Fruit fly (Drosophila melanogaster): ENCODE data around the gene CG33688.

Gene CG33688

DNA sequence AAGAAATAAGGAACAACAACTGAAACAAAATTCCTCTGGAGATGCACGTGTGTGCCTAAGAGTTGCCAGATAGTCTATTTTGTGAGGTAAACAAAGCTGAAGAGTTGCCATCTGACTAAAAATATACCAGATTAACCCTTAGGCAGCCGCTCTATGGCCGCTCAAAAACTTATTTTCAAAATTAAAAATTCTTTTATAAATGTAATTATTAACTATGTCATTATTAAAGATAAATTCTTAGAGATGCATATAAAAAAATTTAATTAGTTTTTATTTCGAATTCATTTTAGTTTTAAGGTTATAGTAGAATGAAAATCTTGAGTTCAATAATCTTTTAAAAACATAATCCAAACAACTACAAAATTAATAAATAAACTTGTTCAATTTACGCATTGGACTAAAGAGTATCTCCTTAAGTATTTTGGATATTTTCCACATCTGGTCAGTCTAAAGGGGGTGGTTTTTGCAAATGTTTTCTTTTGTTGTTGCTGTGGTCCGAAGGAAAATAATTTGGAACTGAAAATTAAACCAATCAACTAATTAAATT lies 29.7 kb downstream of the CG33688 start, which contains the start of gene Tmx3 (continued):
- TF ChIP-seq CG15011 (GFP tag; optimal IDR thresholded peaks at IDR 0.05) (peak; percentile 54), org-1 (GFP tag; optimal IDR thresholded peaks at IDR 0.05) (peak; percentile 31), CG9215 (GFP tag; IDR thresholded peaks at IDR 0.05) (peak; percentile 84), tna (GFP tag; IDR thresholded peaks at IDR 0.05; ENCODE audit: partially characterized antibody) (no peak), cato (GFP tag; optimal IDR thresholded peaks at IDR 0.05; ENCODE audit: borderline replicate concordance) (peak; percentile 73), ATbp (GFP tag; optimal IDR thresholded peaks at IDR 0.05) (peak; percentile 50), Hr3 (GFP tag; optimal IDR thresholded peaks at IDR 0.05) (peak; percentile 93), Usf (GFP tag; optimal IDR thresholded peaks at IDR 0.05) (peak; percentile 81), HLH4C (GFP tag; IDR thresholded peaks at IDR 0.05; ENCODE audit: partially characterized antibody) (no peak), CG7963 (GFP tag; IDR thresholded peaks at IDR 0.05; ENCODE audit: partially characterized antibody) (no peak), slbo (GFP tag; IDR thresholded peaks at IDR 0.05) (peak; percentile 96), luna (GFP tag; optimal IDR thresholded peaks at IDR 0.05) (no peak), CG7556 (GFP tag; optimal IDR thresholded peaks at IDR 0.05) (peak; percentile 86), knrl (GFP tag; IDR thresholded peaks at IDR 0.05; ENCODE audit: partially characterized antibody) (no peak; the same call in 2 of the 3 replicates), bowl (GFP tag; IDR thresholded peaks at IDR 0.05) (peak; percentile 58; the same call in 1 of the 2 replicates), CG11456 (GFP tag; IDR thresholded peaks at IDR 0.05) (peak; percentile 95), CG3065 (GFP tag; optimal IDR thresholded peaks at IDR 0.05) (peak; percentile 82), CG3163 (GFP tag; optimal IDR thresholded peaks at IDR 0.05) (peak; percentile 19), Vsx1 (GFP tag; optimal IDR thresholded peaks at IDR 0.05) (no peak), Ssrp (tag; optimal IDR thresholded peaks at IDR 0.05) (peak; percentile 92), pnt (GFP tag; optimal IDR thresholded peaks at IDR 0.05) (peak; percentile 55), lola (GFP tag; optimal IDR thresholded peaks at IDR 0.05) (peak in 1 of 3 experiments; percentile 91), Antp (GFP tag; optimal IDR thresholded peaks at IDR 0.05) (peak; percentile 65), CG15601 (tag; optimal IDR thresholded peaks at IDR 0.05) (no peak), CG4282 (GFP tag; optimal IDR thresholded peaks at IDR 0.05) (peak; percentile 3), Eip74EF (GFP tag; optimal IDR thresholded peaks at IDR 0.05) (no peak), otp (GFP tag; IDR thresholded peaks at IDR 0.05) (peak; percentile 91), ab (GFP tag; optimal IDR thresholded peaks at IDR 0.05) (no peak), Sox102F (GFP tag; optimal IDR thresholded peaks at IDR 0.05) (peak; percentile 92), CG13296 (GFP tag; optimal IDR thresholded peaks at IDR 0.05) (peak; percentile 34), CG14667 (GFP tag; IDR thresholded peaks at IDR 0.05) (peak; percentile 86), Tbp (GFP tag; optimal IDR thresholded peaks at IDR 0.05) (no peak), CG1832 (GFP tag; optimal IDR thresholded peaks at IDR 0.05) (no peak), ap (GFP tag; IDR thresholded peaks at IDR 0.05) (peak; percentile 90), grau (tag; optimal IDR thresholded peaks at IDR 0.05) (peak; percentile 91), Ravus (GFP tag; IDR thresholded peaks at IDR 0.05) (peak; percentile 70), sna (GFP tag; IDR thresholded peaks at IDR 0.05; ENCODE audit: partially characterized antibody) (no peak), Taf1 (GFP tag; IDR thresholded peaks at IDR 0.05) (peak; percentile 79), ewg (GFP tag; optimal IDR thresholded peaks at IDR 0.05) (peak; percentile 70), Ptx1 (GFP tag; IDR thresholded peaks at IDR 0.05) (peak; percentile 95), pita (GFP tag; optimal IDR thresholded peaks at IDR 0.05) (no peak), ind (GFP tag; optimal IDR thresholded peaks at IDR 0.05) (peak; percentile 82), ERR (GFP tag; optimal IDR thresholded peaks at IDR 0.05) (no peak), hb (GFP tag; IDR thresholded peaks at IDR 0.05; ENCODE audit: partially characterized antibody) (no peak), kay (GFP tag; optimal IDR thresholded peaks at IDR 0.05) (peak; percentile 76), danr (GFP tag; IDR thresholded peaks at IDR 0.05) (peak; percentile 77), chm (GFP tag; IDR thresholded peaks at IDR 0.05) (no peak), MESR4 (GFP tag; optimal IDR thresholded peaks at IDR 0.05) (no peak), gro (GFP tag; optimal IDR thresholded peaks at IDR 0.05) (no peak), vvl (GFP tag; IDR thresholded peaks at IDR 0.05) (peak; percentile 95)

All from whole organism, embryonic.